Fruit fly (Drosophila melanogaster) whole organism, prepupa: ENCODE results near the gene CG31548.

Experiments
- CG10631 ChIP-seq: fragments of 200-800 bp; sonication (Bioruptor generic); optimal IDR thresholded peaks from 2 replicates; lab custom pipeline; 2016; ENCODE audit warnings: missing biosample characterization, missing genetic modification characterization
- CG10669 ChIP-seq: fragments of 200-800 bp; sonication (Bioruptor generic); optimal IDR thresholded peaks from 3 replicates; lab custom pipeline; 2018; ENCODE audit warnings: missing biosample characterization, mild to moderate bottlenecking, missing genetic modification characterization, moderate library complexity
- CG11294 ChIP-seq: fragments of 200-800 bp; sonication (Bioruptor generic); IDR thresholded peaks from 2 replicates; pipeline ENCODE4 v1.3.6; 2022; ENCODE audit warnings: missing biosample characterization, missing genetic modification characterization
- CG11762 ChIP-seq: fragments of 200-800 bp; sonication (Bioruptor generic); optimal IDR thresholded peaks from 3 replicates; lab custom pipeline; 2016; ENCODE audit warnings: missing biosample characterization, missing genetic modification characterization; ENCODE audit not compliant: insufficient read depth
- CG11902 ChIP-seq: fragments of 200-800 bp; sonication (Bioruptor generic); optimal IDR thresholded peaks from 3 replicates; lab custom pipeline; 2016; ENCODE audit warnings: missing biosample characterization, missing genetic modification characterization
- CG15336 ChIP-seq: fragments of 200-800 bp; sonication (Bioruptor generic); IDR thresholded peaks from 2 replicates; pipeline ENCODE4 v1.3.6; 2022; ENCODE audit warnings: missing biosample characterization, missing genetic modification characterization
- CG16779 ChIP-seq: fragments of 200-800 bp; sonication (Bioruptor generic); optimal IDR thresholded peaks from 3 replicates; lab custom pipeline; 2017; ENCODE audit warnings: missing biosample characterization, mild to moderate bottlenecking, missing genetic modification characterization
- CG31627 ChIP-seq: fragments of 200-800 bp; sonication (Bioruptor generic); optimal IDR thresholded peaks from 3 replicates; lab custom pipeline; 2016; ENCODE audit warnings: missing biosample characterization, missing genetic modification characterization
- CG32006 ChIP-seq: fragments of 200-800 bp; sonication (Bioruptor generic); optimal IDR thresholded peaks from 3 replicates; lab custom pipeline; 2017; ENCODE audit warnings: missing biosample characterization, mild to moderate bottlenecking, missing genetic modification characterization
- CG3919 ChIP-seq: fragments of 200-800 bp; sonication (Bioruptor generic); optimal IDR thresholded peaks from 3 replicates; lab custom pipeline; 2016; ENCODE audit warnings: missing biosample characterization, missing genetic modification characterization
- CG4318 ChIP-seq: fragments of 200-800 bp; sonication (Bioruptor generic); optimal IDR thresholded peaks from 3 replicates; lab custom pipeline; 2017; ENCODE audit warnings: missing biosample characterization, mild to moderate bottlenecking, missing genetic modification characterization
- CG6163 ChIP-seq: fragments of 200-800 bp; sonication (Bioruptor generic); IDR thresholded peaks from 3 replicates; pipeline ENCODE4 v1.3.6; 2022; ENCODE audit warnings: missing biosample characterization, missing genetic modification characterization
- CG6792 ChIP-seq: fragments of 200-800 bp; sonication (Bioruptor generic); optimal IDR thresholded peaks from 3 replicates; lab custom pipeline; 2016; ENCODE audit warnings: missing biosample characterization, missing genetic modification characterization
- CG6808 ChIP-seq: fragments of 200-800 bp; sonication (Bioruptor generic); optimal IDR thresholded peaks from 3 replicates; lab custom pipeline; 2017; ENCODE audit warnings: missing biosample characterization, missing genetic modification characterization, mild to moderate bottlenecking, moderate library complexity, missing genetic modification reagents
- CG6854 ChIP-seq: fragments of 200-800 bp; sonication (Bioruptor generic); optimal IDR thresholded peaks from 2 replicates; lab custom pipeline; 2017; ENCODE audit warnings: missing biosample characterization, mild to moderate bottlenecking, missing genetic modification characterization
- CG7368 ChIP-seq: fragments of 200-800 bp; sonication (Bioruptor generic); optimal IDR thresholded peaks from 3 replicates; lab custom pipeline; 2016; ENCODE audit warnings: missing biosample characterization, missing genetic modification characterization
- CG8319 ChIP-seq: fragments of 200-800 bp; sonication (Bioruptor generic); optimal IDR thresholded peaks from 3 replicates; lab custom pipeline; 2016; ENCODE audit warnings: missing biosample characterization, missing genetic modification characterization
- CG8632 ChIP-seq: fragments of 200-800 bp; sonication (Bioruptor generic); optimal IDR thresholded peaks from 3 replicates; lab custom pipeline; 2016; ENCODE audit warnings: missing biosample characterization, missing genetic modification characterization
- CG9139 ChIP-seq: fragments of 200-800 bp; sonication (Bioruptor generic); optimal IDR thresholded peaks from 3 replicates; lab custom pipeline; 2017; ENCODE audit warnings: missing biosample characterization, mild to moderate bottlenecking, missing genetic modification characterization
- Eip75B ChIP-seq: fragments of 200-800 bp; sonication (Bioruptor generic); optimal IDR thresholded peaks from 3 replicates; lab custom pipeline; 2016; ENCODE audit warnings: missing biosample characterization, missing genetic modification characterization
- Eip78C ChIP-seq: fragments of 200-800 bp; sonication (Bioruptor generic); peaks from one replicate; lab custom pipeline; 2016; ENCODE audit warnings: missing biosample characterization, missing genetic modification characterization
- Eip93F ChIP-seq: fragments of 200-800 bp; sonication (Bioruptor generic); optimal IDR thresholded peaks from 2 replicates; lab custom pipeline; 2016; ENCODE audit warnings: missing biosample characterization, mild to moderate bottlenecking, missing genetic modification characterization
- Ets21C ChIP-seq: fragments of 200-800 bp; sonication (Bioruptor generic); optimal IDR thresholded peaks from 3 replicates; lab custom pipeline; 2016; ENCODE audit warnings: missing biosample characterization, missing genetic modification characterization
- Ets96B ChIP-seq: fragments of 200-800 bp; optimal IDR thresholded peaks from 2 replicates; lab custom pipeline; 2019; ENCODE audit warnings: missing biosample characterization, mild to moderate bottlenecking, missing genetic modification characterization, moderate library complexity
- Gug ChIP-seq: fragments of 200-800 bp; sonication (Bioruptor generic); IDR thresholded peaks from 2 replicates; pipeline ENCODE4 v1.3.6; 2022; ENCODE audit warnings: missing biosample characterization, missing genetic modification characterization
- Hr38 ChIP-seq: sonication (Bioruptor generic); optimal IDR thresholded peaks from 2 replicates; lab custom pipeline; 2016; ENCODE audit warnings: missing biosample characterization, missing genetic modification characterization
- Hr39 ChIP-seq: fragments of 200-800 bp; sonication (Bioruptor generic); optimal IDR thresholded peaks from 2 replicates; lab custom pipeline; 2016; ENCODE audit warnings: missing biosample characterization, missing genetic modification characterization
- Lpt ChIP-seq: fragments of 200-800 bp; sonication (Bioruptor generic); optimal IDR thresholded peaks from 3 replicates; lab custom pipeline; 2016; ENCODE audit warnings: missing biosample characterization, missing genetic modification characterization
- Met ChIP-seq: fragments of 200-800 bp; sonication (Bioruptor generic); optimal IDR thresholded peaks from 3 replicates; lab custom pipeline; 2016; ENCODE audit warnings: missing biosample characterization, missing genetic modification characterization
- Smox ChIP-seq: fragments of 200-800 bp; sonication (Bioruptor generic); optimal IDR thresholded peaks from 3 replicates; lab custom pipeline; 2016; ENCODE audit warnings: missing biosample characterization, missing genetic modification characterization
- Sox102F ChIP-seq: fragments of 200-800 bp; sonication (Bioruptor generic); optimal IDR thresholded peaks from 2 replicates; lab custom pipeline; 2016; ENCODE audit warnings: missing biosample characterization, mild to moderate bottlenecking, missing genetic modification characterization
- Sox14 ChIP-seq: fragments of 200-800 bp; sonication (Bioruptor generic); optimal IDR thresholded peaks from 3 replicates; lab custom pipeline; 2016; ENCODE audit warnings: missing biosample characterization, missing genetic modification characterization
- Sox15 ChIP-seq: fragments of 200-800 bp; sonication (Bioruptor generic); optimal IDR thresholded peaks from 3 replicates; lab custom pipeline; 2016; ENCODE audit warnings: missing biosample characterization, missing genetic modification characterization
- acj6 ChIP-seq: fragments of 200-800 bp; sonication (Bioruptor generic); optimal IDR thresholded peaks from 3 replicates; lab custom pipeline; 2016; ENCODE audit warnings: missing biosample characterization, missing genetic modification characterization
- cyc ChIP-seq: fragments of 200-800 bp; sonication (Bioruptor generic); optimal IDR thresholded peaks from 3 replicates; lab custom pipeline; 2016; ENCODE audit warnings: missing biosample characterization, missing genetic modification characterization
- esn ChIP-seq: fragments of 200-800 bp; sonication (Bioruptor generic); optimal IDR thresholded peaks from 2 replicates; lab custom pipeline; 2016; ENCODE audit warnings: missing biosample characterization, mild to moderate bottlenecking, missing genetic modification characterization, moderate library complexity
- fd59A ChIP-seq: fragments of 200-800 bp; sonication (Bioruptor generic); optimal IDR thresholded peaks from 2 replicates; lab custom pipeline; 2017; ENCODE audit warnings: missing biosample characterization, mild to moderate bottlenecking, missing genetic modification characterization, missing genetic modification reagents
- fd85E ChIP-seq: fragments of 200-800 bp; sonication (Bioruptor generic); optimal IDR thresholded peaks from 3 replicates; lab custom pipeline; 2016; ENCODE audit warnings: missing biosample characterization, missing genetic modification characterization
- fkh ChIP-seq: fragments of 200-800 bp; sonication (Bioruptor generic); optimal IDR thresholded peaks from 3 replicates; lab custom pipeline; 2017; ENCODE audit warnings: missing biosample characterization, mild to moderate bottlenecking, missing genetic modification characterization, moderate library complexity
- net ChIP-seq: fragments of 200-800 bp; sonication (Bioruptor generic); optimal IDR thresholded peaks from 3 replicates; lab custom pipeline; 2016; ENCODE audit warnings: missing biosample characterization, missing genetic modification characterization
- pdm3 ChIP-seq: fragments of 200-800 bp; sonication (Bioruptor generic); optimal IDR thresholded peaks from 3 replicates; lab custom pipeline; 2016; ENCODE audit warnings: missing biosample characterization, missing genetic modification characterization
- salr ChIP-seq, 2 experiments: fragments of 200-800 bp; sonication (Bioruptor generic); optimal IDR thresholded peaks; 3 replicates each; lab custom pipeline; 2016 to 2018; ENCODE audit warnings: missing biosample characterization in 2 of 2, missing genetic modification characterization in 2 of 2, mild to moderate bottlenecking in 1 of 2
- spab ChIP-seq: fragments of 200-800 bp; sonication (Bioruptor generic); optimal IDR thresholded peaks from 2 replicates; lab custom pipeline; 2017; ENCODE audit warnings: missing biosample characterization, mild to moderate bottlenecking, missing genetic modification characterization, missing genetic modification reagents
- ss ChIP-seq, 2 experiments: fragments of 200-800 bp; sonication (Bioruptor generic); optimal IDR thresholded peaks; 2 replicates in 1 of 2; 3 replicates in 1 of 2; lab custom pipeline; 2017 to 2018; ENCODE audit warnings: mild to moderate bottlenecking in 2 of 2, missing biosample characterization in 2 of 2, missing genetic modification characterization in 2 of 2, moderate library complexity in 1 of 2
- svp ChIP-seq: fragments of 200-800 bp; sonication (Bioruptor generic); peaks from one replicate; lab custom pipeline; 2016; ENCODE audit warnings: missing biosample characterization, missing genetic modification characterization
- topi ChIP-seq: fragments of 200-800 bp; sonication (Bioruptor generic); optimal IDR thresholded peaks from 3 replicates; lab custom pipeline; 2016; ENCODE audit warnings: missing biosample characterization, missing genetic modification characterization
- vri ChIP-seq: fragments of 200-800 bp; sonication (Bioruptor generic); optimal IDR thresholded peaks from 3 replicates; lab custom pipeline; 2016; ENCODE audit warnings: missing biosample characterization, mild to moderate bottlenecking, missing genetic modification characterization

The CG31548 gene

dm6 chr3R:5658984-5659802, 22.5 kb upstream of the CG31548 start (continued):
- TF ChIP-seq fd85E (GFP tag; lab: Kevin White, UChicago) (no peak), vri (GFP tag; lab: Kevin White, UChicago) (peak; percentile 55), CG8632 (GFP tag; lab: Kevin White, UChicago) (no peak), ss (GFP tag; optimal IDR thresholded peaks at IDR 0.05; lab: Kevin White, UChicago) (no peak)

DNA sequence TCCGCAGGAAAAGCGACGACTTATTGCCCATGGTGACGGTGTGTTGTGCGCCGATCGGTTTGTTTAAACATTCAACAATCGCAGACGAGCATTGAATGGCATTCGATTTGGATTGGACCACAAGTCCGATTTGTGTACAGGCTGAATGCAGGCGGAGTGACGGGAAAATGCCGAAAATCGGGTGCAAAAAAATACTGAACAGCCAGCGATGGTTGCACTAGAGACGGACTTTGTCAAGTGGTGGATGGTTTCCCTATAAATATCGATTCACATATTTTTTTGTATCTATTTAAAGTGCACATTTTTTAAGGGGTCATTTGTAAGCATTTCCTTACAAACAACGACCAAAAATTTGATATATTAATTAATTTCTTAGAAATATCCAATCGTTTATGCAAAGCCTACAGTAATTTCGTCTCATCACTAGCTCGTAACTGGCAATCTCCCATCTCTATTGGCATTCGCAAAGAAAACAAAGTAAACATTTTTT, 18.1 kb upstream of the CG31548 start, which contains the start of the genes elm and MED27:
TSS of gene elm (minus strand) at position 170 of the 490 bp plus-strand sequence.
TSS of gene MED27 (plus strand) at position 448 of the 490 bp plus-strand sequence.
- TF ChIP-seq fkh (GFP tag; lab: Kevin White, UChicago), result peak; percentile 96
- TF ChIP-seq cyc, result peak; percentile 95
- no peak for TF ChIP-seq CG9139 (GFP tag; lab: Kevin White, UChicago)
- TF ChIP-seq CG15336 (GFP tag; lab: Robert Waterston, UW), result peak; percentile 74
- TF ChIP-seq Ets96B (tag; lab: Kevin White, UChicago), result peak; percentile 87
- peak; percentile 88 for TF ChIP-seq CG32006 (GFP tag; lab: Kevin White, UChicago)
- peak; percentile 95 for TF ChIP-seq Sox14 (GFP tag; lab: Kevin White, UChicago)
- TF ChIP-seq vri (GFP tag; lab: Kevin White, UChicago), result peak; percentile 85
- TF ChIP-seq Eip75B, result peak; percentile 89
- peak; percentile 97 for TF ChIP-seq CG31627 (GFP tag; lab: Kevin White, UChicago)
- peak; percentile 94 for TF ChIP-seq pdm3 (GFP tag; lab: Kevin White, UChicago)
- TF ChIP-seq topi (GFP tag; lab: Kevin White, UChicago), result peak; percentile 92
- peak; percentile 98 for TF ChIP-seq svp (GFP tag; lab: Kevin White, UChicago)
- no peak for TF ChIP-seq CG4318
- TF ChIP-seq Eip93F, result peak; percentile 76
- TF ChIP-seq CG10669 (GFP tag; lab: Kevin White, UChicago), result peak; percentile 82
- peak; percentile 80 for TF ChIP-seq fd59A (GFP tag; lab: Kevin White, UChicago)
- peak; percentile 88 for TF ChIP-seq Gug (GFP tag; lab: Robert Waterston, UW)
- peak; percentile 62 to 85 for TF ChIP-seq ss (GFP tag; optimal IDR thresholded peaks at IDR 0.05; lab: Kevin White, UChicago)
- peak; percentile 95 for TF ChIP-seq Ets21C
- TF ChIP-seq fd85E (GFP tag; lab: Kevin White, UChicago), result no peak
- TF ChIP-seq CG6808 (GFP tag; lab: Kevin White, UChicago), result peak; percentile 78
- TF ChIP-seq CG6854 (GFP tag; lab: Kevin White, UChicago), result peak; percentile 46
- peak; percentile 94 for TF ChIP-seq esn (GFP tag; lab: Kevin White, UChicago)
- TF ChIP-seq Lpt (GFP tag; lab: Kevin White, UChicago), result peak; percentile 76
- TF ChIP-seq Sox102F, result peak; percentile 88
- peak; percentile 91 for TF ChIP-seq CG3919 (GFP tag; lab: Kevin White, UChicago)
- TF ChIP-seq Hr38 (GFP tag; lab: Kevin White, UChicago), result peak; percentile 44
- peak; percentile 95 for TF ChIP-seq Hr39 (GFP tag; lab: Kevin White, UChicago)
- peak; percentile 92 for TF ChIP-seq Smox (GFP tag; lab: Kevin White, UChicago)
- peak; percentile 94 for TF ChIP-seq CG10631 (GFP tag; lab: Kevin White, UChicago)
- peak; percentile 87 for TF ChIP-seq CG6163 (GFP tag; lab: Robert Waterston, UW)
- peak; percentile 95 for TF ChIP-seq Eip78C (GFP tag; lab: Kevin White, UChicago)
- TF ChIP-seq spab (GFP tag; lab: Kevin White, UChicago), result no peak
- TF ChIP-seq CG11294 (GFP tag; lab: Robert Waterston, UW), result peak; percentile 67; the same call in 1 of the 2 replicates
- peak; percentile 92 for TF ChIP-seq Met (GFP tag; lab: Kevin White, UChicago)
- TF ChIP-seq CG7368 (GFP tag; lab: Kevin White, UChicago), result peak; percentile 71
- TF ChIP-seq CG8319, result peak; percentile 86
- peak; percentile 85 for TF ChIP-seq CG6792 (GFP tag; lab: Kevin White, UChicago)
- peak; percentile 93 for TF ChIP-seq CG11902 (GFP tag; lab: Kevin White, UChicago)
- peak; percentile 66 to 79 for TF ChIP-seq salr (GFP tag; optimal IDR thresholded peaks at IDR 0.05; lab: Kevin White, UChicago)
- peak; percentile 83 for TF ChIP-seq net (GFP tag; lab: Kevin White, UChicago)
- TF ChIP-seq acj6 (GFP tag; lab: Kevin White, UChicago), result peak; percentile 94
- TF ChIP-seq CG11762, result peak; percentile 81
- no peak for TF ChIP-seq CG16779 (tag; lab: Kevin White, UChicago)
- peak; percentile 94 for TF ChIP-seq Sox15 (GFP tag; lab: Kevin White, UChicago)
